Fruit fly (Drosophila melanogaster) whole organism, wandering third instar larva: ENCODE results near the gene Mvl.

ENCODE experiments used
- Abd-B ChIP-seq: fragments of >200 bp; optimal IDR thresholded peaks from 2 replicates; lab custom pipeline; 2017; ENCODE audit warnings: missing biosample characterization, missing genetic modification characterization
- CG32264 ChIP-seq: fragments of 200-800 bp; sonication (Bioruptor generic); optimal IDR thresholded peaks from 2 replicates; lab custom pipeline; 2016; ENCODE audit warnings: missing biosample characterization, missing genetic modification characterization
- CG9705 ChIP-seq: fragments of 200-800 bp; sonication (Bioruptor generic); optimal IDR thresholded peaks from 2 replicates; lab custom pipeline; 2018; ENCODE audit warnings: missing biosample characterization, mild to moderate bottlenecking, missing genetic modification characterization
- Dfd ChIP-seq: fragments of >200 bp; optimal IDR thresholded peaks from 2 replicates; lab custom pipeline; 2017; ENCODE audit warnings: missing biosample characterization, missing genetic modification characterization
- GATAd ChIP-seq: sonication (Bioruptor generic); optimal IDR thresholded peaks from 2 replicates; lab custom pipeline; 2016; ENCODE audit warnings: missing biosample characterization, missing genetic modification characterization
- Hr78 ChIP-seq: fragments of >200 bp; optimal IDR thresholded peaks from 2 replicates; lab custom pipeline; 2017; ENCODE audit warnings: missing biosample characterization, missing genetic modification characterization
- Hr83 ChIP-seq: fragments of 200-300 bp; sonication (Bioruptor generic); optimal IDR thresholded peaks from 2 replicates; lab custom pipeline; 2016; ENCODE audit warnings: missing biosample characterization, mild to moderate bottlenecking, missing genetic modification characterization, moderate library complexity; ENCODE audit not compliant: poor library complexity, severe bottlenecking
- Jra ChIP-seq: sonication (Bioruptor generic); optimal IDR thresholded peaks from 2 replicates; lab custom pipeline; 2016; ENCODE audit warnings: missing biosample characterization, missing genetic modification characterization
- Mio ChIP-seq: sonication (Bioruptor generic); optimal IDR thresholded peaks from 2 replicates; lab custom pipeline; 2016; ENCODE audit warnings: missing biosample characterization, missing genetic modification characterization
- Myc ChIP-seq: fragments of >200 bp; optimal IDR thresholded peaks from 2 replicates; lab custom pipeline; 2017
- N ChIP-seq: fragments of >200 bp; optimal IDR thresholded peaks from 2 replicates; lab custom pipeline; 2018; ENCODE audit warnings: missing biosample characterization, missing external identifiers, missing genetic modification characterization
- OdsH ChIP-seq: fragments of 200-800 bp; sonication (Bioruptor generic); optimal IDR thresholded peaks from 2 replicates; lab custom pipeline; 2016; ENCODE audit warnings: missing biosample characterization, mild to moderate bottlenecking, missing genetic modification characterization
- Rel ChIP-seq, 2 experiments: fragments of 200-800 bp; sonication (Bioruptor generic) in 1 of 2; optimal IDR thresholded peaks; 2 replicates in 1 of 2; 3 replicates in 1 of 2; lab custom pipeline; 2016 to 2019; ENCODE audit warnings: mild to moderate bottlenecking in 2 of 2, missing biosample characterization in 2 of 2, missing genetic modification characterization in 2 of 2, moderate library complexity in 1 of 2
- Sp1 ChIP-seq: fragments of 200-800 bp; sonication (Bioruptor generic); optimal IDR thresholded peaks from 3 replicates; lab custom pipeline; 2019; ENCODE audit warnings: missing biosample characterization, mild to moderate bottlenecking, missing genetic modification characterization, moderate library complexity
- br ChIP-seq: fragments of 200-800 bp; sonication (Bioruptor generic); optimal IDR thresholded peaks from 2 replicates; lab custom pipeline; 2016; ENCODE audit warnings: missing biosample characterization, missing genetic modification characterization
- brk ChIP-seq: fragments of 200-800 bp; sonication (Bioruptor generic); optimal IDR thresholded peaks from 2 replicates; lab custom pipeline; 2016; ENCODE audit warnings: missing biosample characterization, mild to moderate bottlenecking, missing genetic modification characterization
- dl ChIP-seq, 2 experiments: fragments of 175-275, 200-275 bp in 1 of 2; fragments of 200-275 bp in 1 of 2; sonication (Bioruptor generic); optimal IDR thresholded peaks; lab custom pipeline; 2018; ENCODE audit warnings: mild to moderate bottlenecking in 2 of 2, missing biosample characterization in 2 of 2, missing genetic modification characterization in 2 of 2, moderate library complexity in 2 of 2; ENCODE audit not compliant: partially characterized antibody in 2 of 2, insufficient read depth in 1 of 2
- dmrt93B ChIP-seq: fragments of 200-800 bp; sonication (Bioruptor generic); optimal IDR thresholded peaks from 2 replicates; lab custom pipeline; 2018; ENCODE audit warnings: missing biosample characterization, mild to moderate bottlenecking, missing genetic modification characterization
- dsf ChIP-seq: sonication (Bioruptor generic); optimal IDR thresholded peaks from 2 replicates; lab custom pipeline; 2016; ENCODE audit warnings: missing biosample characterization, missing genetic modification characterization, borderline replicate concordance
- fru ChIP-seq: fragments of 200-800 bp; sonication (Bioruptor generic); optimal IDR thresholded peaks from 3 replicates; lab custom pipeline; 2016; ENCODE audit warnings: missing biosample characterization, mild to moderate bottlenecking, missing genetic modification characterization
- h ChIP-seq: fragments of 200-800 bp; sonication (Bioruptor generic); optimal IDR thresholded peaks from 3 replicates; lab custom pipeline; 2016; ENCODE audit warnings: missing biosample characterization, mild to moderate bottlenecking, missing genetic modification characterization
- lola ChIP-seq: fragments of >200 bp; optimal IDR thresholded peaks from 2 replicates; lab custom pipeline; 2017; ENCODE audit warnings: missing biosample characterization, missing genetic modification characterization
- pan ChIP-seq: fragments of >200 bp; optimal IDR thresholded peaks from 2 replicates; lab custom pipeline; 2017
- psq ChIP-seq: fragments of 200-800 bp; sonication (Bioruptor generic); optimal IDR thresholded peaks from 3 replicates; lab custom pipeline; 2017; ENCODE audit warnings: missing biosample characterization, mild to moderate bottlenecking, missing genetic modification characterization, moderate library complexity
- rgr ChIP-seq: fragments of 200-800 bp; sonication (Bioruptor generic); optimal IDR thresholded peaks from 3 replicates; lab custom pipeline; 2016; ENCODE audit warnings: missing biosample characterization, mild to moderate bottlenecking, missing genetic modification characterization
- sage ChIP-seq: fragments of 200-800 bp; sonication (Bioruptor generic); optimal IDR thresholded peaks from 2 replicates; lab custom pipeline; 2016; ENCODE audit warnings: missing biosample characterization, mild to moderate bottlenecking, missing genetic modification characterization
- tai ChIP-seq: sonication (Bioruptor generic); optimal IDR thresholded peaks from 2 replicates; lab custom pipeline; 2016; ENCODE audit warnings: missing biosample characterization, missing genetic modification characterization
- usp ChIP-seq: fragments of >200 bp; optimal IDR thresholded peaks from 2 replicates; lab custom pipeline; 2017; ENCODE audit warnings: missing biosample characterization, missing genetic modification characterization
- woc ChIP-seq: sonication (Bioruptor generic); optimal IDR thresholded peaks from 2 replicates; lab custom pipeline; 2016; ENCODE audit warnings: missing biosample characterization, mild to moderate bottlenecking, missing genetic modification characterization

The Mvl gene

DNA sequence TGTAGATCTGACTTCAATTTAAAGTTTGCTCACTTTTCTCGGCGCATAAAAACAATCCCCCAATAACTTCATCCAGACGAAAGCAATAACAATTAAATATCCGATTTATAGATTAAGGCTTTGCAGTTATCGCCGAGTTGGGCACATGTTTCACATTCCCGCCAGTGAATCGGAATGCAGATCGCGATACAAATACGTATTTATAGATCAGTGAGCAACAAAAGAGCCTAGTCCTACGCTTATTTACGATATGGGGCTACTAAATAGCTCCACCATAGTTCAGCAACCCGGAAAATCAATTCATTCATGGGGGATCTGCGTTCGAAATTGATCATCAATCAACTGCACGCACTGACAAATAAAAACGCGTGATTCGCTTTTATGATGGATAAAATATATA is 31.4 kb upstream of the Mvl start:
- TF ChIP-seq br (GFP tag; lab: Kevin White, UChicago) (no peak), woc (GFP tag; lab: Kevin White, UChicago) (no peak), h (GFP tag; lab: Kevin White, UChicago) (no peak), pan (lab: Kevin White, UChicago) (no peak), GATAd (GFP tag; lab: Kevin White, UChicago) (no peak), lola (no peak), rgr (no peak), brk (GFP tag; lab: Kevin White, UChicago) (no peak), Sp1 (GFP tag; lab: Kevin White, UChicago) (no peak), CG9705 (GFP tag; lab: Kevin White, UChicago) (no peak), Abd-B (GFP tag; lab: Kevin White, UChicago) (no peak), usp (GFP tag; lab: Kevin White, UChicago) (no peak), dl (GFP tag; optimal IDR thresholded peaks at IDR 0.05; lab: Kevin White, UChicago; ENCODE audit: insufficient read depth in 1 of 2, partially characterized antibody in 2 of 2) (no peak)
- TF ChIP-seq, all 38 proteins: peak for 0

DNA sequence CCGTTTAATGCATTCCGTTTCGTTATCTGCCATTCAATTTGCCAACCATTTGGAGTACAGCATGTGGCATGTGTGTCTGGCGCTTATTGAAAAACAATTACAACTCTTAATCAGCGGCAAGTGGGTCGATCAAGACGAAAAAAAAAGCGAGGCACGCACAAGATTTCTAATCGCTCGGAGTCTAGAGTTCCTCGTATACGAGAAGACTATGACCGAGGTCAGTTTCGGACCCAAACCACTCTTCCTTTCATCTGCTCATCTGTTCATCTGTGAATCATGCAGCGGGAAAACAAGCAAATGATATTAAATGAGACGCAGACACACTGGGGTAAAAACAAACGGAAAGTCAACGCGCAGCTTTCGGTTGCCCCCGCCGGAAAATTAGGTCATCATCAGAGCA is 30.9 kb upstream of the Mvl start:
- TF ChIP-seq Jra (GFP tag; lab: Kevin White, UChicago) (no peak), Hr78 (GFP tag; lab: Kevin White, UChicago) (no peak), CG32264 (GFP tag; lab: Kevin White, UChicago) (no peak), OdsH (no peak), Hr83 (GFP tag; lab: Kevin White, UChicago) (no peak), lola (no peak), Mio (GFP tag; lab: Kevin White, UChicago) (no peak), fru (GFP tag; lab: Kevin White, UChicago) (no peak), h (GFP tag; lab: Kevin White, UChicago) (no peak), dsf (no peak), sage (GFP tag; lab: Kevin White, UChicago) (no peak), Dfd (GFP tag; lab: Kevin White, UChicago) (no peak)

DNA sequence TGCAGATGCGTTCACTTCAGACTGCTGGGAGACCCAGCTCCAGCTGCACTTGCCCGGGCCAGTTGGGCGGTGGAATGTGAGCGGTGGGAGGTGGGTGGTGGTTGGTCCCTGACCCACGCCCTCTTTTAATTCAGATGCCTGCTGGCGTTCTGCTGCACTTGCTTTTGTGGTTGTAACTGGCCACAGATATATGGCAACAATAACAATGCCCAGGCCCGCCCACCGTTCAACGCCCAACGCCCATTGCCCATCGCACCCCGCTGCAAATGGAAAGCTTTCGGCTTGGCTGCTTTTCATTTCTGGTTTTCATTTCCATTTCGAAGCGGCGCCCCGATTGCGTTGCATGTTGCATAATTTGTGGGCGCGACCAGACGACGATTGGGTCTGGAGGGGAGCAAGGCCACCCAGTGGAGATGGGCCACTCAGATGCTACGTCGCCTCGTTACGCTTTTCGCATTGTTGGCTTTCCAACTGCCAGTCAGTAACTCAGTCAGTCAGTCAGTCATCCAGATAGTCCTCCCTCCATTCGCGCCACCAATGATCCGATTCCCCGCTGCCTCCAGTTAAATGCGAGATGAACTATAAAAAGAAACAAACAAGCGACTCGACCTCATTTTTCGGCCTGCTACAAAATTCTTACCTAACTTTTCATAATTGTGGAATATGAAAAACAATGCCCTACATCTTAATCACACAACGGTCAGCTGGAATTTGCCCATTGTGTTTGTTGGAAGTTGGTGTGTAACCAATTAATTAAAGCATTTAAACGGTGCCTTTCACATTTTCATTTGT is 29.8 kb upstream of the Mvl start:
- no peak for TF ChIP-seq Dfd (GFP tag; lab: Kevin White, UChicago)
- no peak for TF ChIP-seq tai (GFP tag; lab: Kevin White, UChicago)
- no peak for TF ChIP-seq Myc
- TF ChIP-seq fru (GFP tag; lab: Kevin White, UChicago) = no peak

dm6 chr3R:21089416-21089815 is 28.8 kb upstream of the Mvl start:
- no peak for TF ChIP-seq Sp1 (GFP tag; lab: Kevin White, UChicago)
- TF ChIP-seq Hr83 (GFP tag; lab: Kevin White, UChicago) = peak; percentile 22
- no peak for TF ChIP-seq psq (GFP tag; lab: Kevin White, UChicago)
- no peak for TF ChIP-seq tai (GFP tag; lab: Kevin White, UChicago)
- no peak for TF ChIP-seq GATAd (GFP tag; lab: Kevin White, UChicago)
- TF ChIP-seq sage (GFP tag; lab: Kevin White, UChicago) = no peak
- peak; percentile 38 for TF ChIP-seq fru (GFP tag; lab: Kevin White, UChicago)

DNA sequence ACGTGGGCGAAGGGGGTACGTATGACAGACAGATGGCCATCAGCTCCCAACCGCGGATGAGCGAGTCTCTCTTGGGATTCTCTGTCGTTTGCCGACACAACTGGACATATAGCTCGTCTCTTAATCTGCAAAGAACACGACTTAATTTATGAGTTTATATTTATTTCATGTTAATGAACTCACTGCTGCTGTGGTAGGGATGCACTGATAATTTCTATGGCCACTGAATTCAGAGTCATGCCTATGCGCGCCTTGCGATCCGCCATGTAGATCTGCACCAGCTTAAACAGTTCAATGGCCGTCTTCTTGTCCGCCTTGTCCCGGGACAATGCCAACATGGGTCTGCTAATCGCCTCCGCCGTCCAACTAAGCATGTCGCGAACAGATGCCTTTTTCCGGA is 24.4 kb upstream of the Mvl start:
- TF ChIP-seq fru (GFP tag; lab: Kevin White, UChicago) (no peak), Hr78 (GFP tag; lab: Kevin White, UChicago) (no peak)
- TF ChIP-seq, all 38 proteins: peak for 0

DNA sequence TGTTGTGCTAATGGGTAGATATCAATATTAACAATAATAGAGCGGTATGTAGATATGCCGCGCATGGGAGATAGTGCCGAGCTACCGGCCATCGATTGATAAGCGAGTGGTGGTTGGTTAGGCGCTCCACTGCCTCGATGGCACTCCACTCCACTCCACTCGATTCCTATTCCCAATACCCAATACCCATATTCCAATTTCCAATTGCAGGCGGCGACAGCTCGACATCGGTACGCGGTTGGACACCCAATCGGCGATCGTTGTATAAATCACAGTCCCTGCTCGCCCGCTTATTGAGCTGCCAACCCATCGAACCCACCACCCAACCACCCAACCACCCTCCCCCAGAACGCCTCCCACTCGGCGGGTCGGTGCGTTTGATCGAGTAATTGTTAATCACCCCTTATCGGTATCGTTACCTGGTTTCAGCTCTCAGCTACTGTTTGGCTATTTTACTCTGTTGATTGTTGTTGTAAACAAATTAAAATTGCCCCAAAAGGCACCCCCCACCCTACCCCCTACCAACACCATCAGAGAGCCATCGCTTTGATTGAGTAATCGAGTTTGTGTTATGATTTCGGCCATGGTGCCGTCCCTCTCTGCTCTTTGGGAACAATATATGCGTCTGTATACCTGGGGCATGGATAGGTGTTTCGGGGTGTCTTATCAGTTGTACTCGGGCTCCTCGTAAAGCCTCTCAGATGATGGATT is 20.4 kb upstream of the Mvl start, which contains the start of gene HHEX:
TSS of gene HHEX (minus strand) at position 51 of the 711 bp plus-strand sequence.
- TF ChIP-seq Rel (GFP tag; optimal IDR thresholded peaks at IDR 0.05; lab: Kevin White, UChicago) (no peak), Rel (tag; optimal IDR thresholded peaks at IDR 0.05; lab: Kevin White, UChicago) (peak; percentile 20), CG32264 (GFP tag; lab: Kevin White, UChicago) (no peak), Abd-B (GFP tag; lab: Kevin White, UChicago) (no peak), N (no peak), br (GFP tag; lab: Kevin White, UChicago) (no peak), dmrt93B (GFP tag; lab: Kevin White, UChicago) (no peak)
